Worm (Caenorhabditis elegans): ENCODE measurements around the gene emg-1.

DNA sequence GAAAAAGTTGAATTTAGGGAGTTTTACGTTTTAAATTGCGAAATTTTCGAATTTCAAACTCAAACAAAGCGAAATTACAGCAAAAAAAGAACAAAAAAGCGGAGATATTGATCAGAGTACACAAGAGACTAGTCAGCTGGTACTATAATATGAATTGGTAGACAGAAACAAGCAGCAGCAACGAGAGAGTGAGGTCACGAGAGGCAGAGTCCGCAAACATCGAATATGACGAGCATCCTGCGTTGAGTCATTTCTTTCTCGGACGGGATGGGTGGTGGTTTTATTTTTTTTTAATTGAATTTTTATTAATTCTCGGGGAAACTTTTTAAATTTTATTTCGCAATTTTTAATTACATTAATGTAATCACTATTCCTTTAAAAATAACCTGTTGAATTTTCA is 49.6 kb upstream of the emg-1 start:
- TF ChIP-seq tra-4 (tag; optimal IDR thresholded peaks at IDR 0.05): no peak
- no peak for TF ChIP-seq tbx-37 (GFP tag; conservative IDR thresholded peaks at IDR 0.05)
- TF ChIP-seq hnd-1 (tag; optimal IDR thresholded peaks at IDR 0.05): no peak
- no peak for TF ChIP-seq pes-1 (GFP tag; IDR thresholded peaks at IDR 0.05)
- no peak for TF ChIP-seq ets-7 (tag; optimal IDR thresholded peaks at IDR 0.05)
- no peak for TF ChIP-seq hmbx-1 (tag; optimal IDR thresholded peaks at IDR 0.05)
- TF ChIP-seq hmg-4 (GFP tag; optimal IDR thresholded peaks at IDR 0.05): no peak
- no peak for TF ChIP-seq ama-1 (optimal IDR thresholded peaks at IDR 0.05)
- TF ChIP-seq sea-1 (GFP tag; conservative IDR thresholded peaks at IDR 0.05): no peak
- TF ChIP-seq ceh-36 (tag; optimal IDR thresholded peaks at IDR 0.05): no peak
- no peak for TF ChIP-seq ceh-13 (GFP tag; optimal IDR thresholded peaks at IDR 0.05)
- TF ChIP-seq F13C5.2 (tag; optimal IDR thresholded peaks at IDR 0.05): peak; percentile 58
- no peak for TF ChIP-seq flt-1 (GFP tag; IDR thresholded peaks at IDR 0.05)
- TF ChIP-seq aly-1 (tag; optimal IDR thresholded peaks at IDR 0.05): no peak

All from whole organism, early embryonic.